Fruit fly (Drosophila melanogaster): ENCODE data around the gene Hmt4-20.

- no peak for TF ChIP-seq pan (optimal IDR thresholded peaks at IDR 0.05)
- no peak for TF ChIP-seq h (GFP tag; optimal IDR thresholded peaks at IDR 0.05)
- TF ChIP-seq Myc (optimal IDR thresholded peaks at IDR 0.05): no peak
- no peak for TF ChIP-seq N (GFP tag; optimal IDR thresholded peaks at IDR 0.05)
- TF ChIP-seq sage (GFP tag; optimal IDR thresholded peaks at IDR 0.05): no peak
- TF ChIP-seq OdsH (GFP tag; optimal IDR thresholded peaks at IDR 0.05): no peak
- no peak for TF ChIP-seq Jra (GFP tag; optimal IDR thresholded peaks at IDR 0.05)
- TF ChIP-seq psq (GFP tag; optimal IDR thresholded peaks at IDR 0.05): no peak
Measured at dm6 chrX:694350-694749, 38.5 kb upstream of the Hmt4-20 start.

Measured in whole organism, wandering third instar larva.